Worm (Caenorhabditis elegans) whole organism, midembryonic: ENCODE data around the gene vms-1.

Source experiments
- T22C8.4 ChIP-seq: fragments of 200-800 bp; sonication (Bioruptor generic); IDR thresholded peaks from 2 replicates; pipeline ENCODE4 v1.3.6; 2022; ENCODE audit warnings: missing genetic modification characterization, missing compliant biosample characterization
- cog-1 ChIP-seq: sonication (generic microtip); optimal IDR thresholded peaks from 2 replicates; lab custom pipeline; 2016; ENCODE audit warnings: missing genetic modification characterization, missing compliant biosample characterization
- flt-1 ChIP-seq: fragments of 200-800 bp; sonication (Bioruptor generic); IDR thresholded peaks from 2 replicates; pipeline ENCODE4 v1.3.6; 2022; ENCODE audit warnings: missing genetic modification characterization, missing compliant biosample characterization
- klf-2 ChIP-seq: fragments of 200-800 bp; sonication (Bioruptor generic); conservative IDR thresholded peaks from 2 replicates; pipeline ENCODE4 v1.3.6; 2022; ENCODE audit warnings: missing genetic modification reagents, missing genetic modification characterization, missing compliant biosample characterization
- med-1 ChIP-seq: sonication (generic microtip); optimal IDR thresholded peaks from 2 replicates; lab custom pipeline; 2017; ENCODE audit warnings: missing genetic modification characterization, mild to moderate bottlenecking, missing compliant biosample characterization, antibody characterized with exemption, missing genetic modification reagents; ENCODE audit not compliant: insufficient read depth
- ref-1 ChIP-seq: fragments of 200-800 bp; sonication (Bioruptor generic); conservative IDR thresholded peaks from 2 replicates; pipeline ENCODE4 v1.3.6; 2022; ENCODE audit warnings: missing genetic modification reagents, missing genetic modification characterization, missing compliant biosample characterization
- tab-1 ChIP-seq: fragments of 200-800 bp; sonication (Bioruptor generic); IDR thresholded peaks from 2 replicates; pipeline ENCODE4 v1.3.6; 2022; ENCODE audit warnings: missing genetic modification characterization, missing compliant biosample characterization
- ztf-23 ChIP-seq: fragments of 200-800 bp; sonication (Bioruptor generic); IDR thresholded peaks from 2 replicates; pipeline ENCODE4 v1.3.6; 2022; ENCODE audit warnings: missing genetic modification reagents, missing genetic modification characterization, missing compliant biosample characterization
- ztf-29 ChIP-seq: fragments of 200-800 bp; sonication (Bioruptor generic); IDR thresholded peaks from 2 replicates; pipeline ENCODE4 v1.3.6; 2022; ENCODE audit warnings: missing genetic modification reagents, missing genetic modification characterization, missing compliant biosample characterization

vms-1 gene

ce11 chrIII:8088235-8088634, at the start of gene vms-1:
vms-1 (plus strand) TSS chrIII:8088535.
- TF ChIP-seq flt-1 (GFP tag; lab: Robert Waterston, UW) (no peak), ztf-29 (no peak), T22C8.4 (GFP tag; lab: Robert Waterston, UW) (no peak), ref-1 (GFP tag; lab: Robert Waterston, UW) (no peak), cog-1 (tag; lab: Kevin White, UChicago) (no peak), med-1 (GFP tag; lab: Kevin White, UChicago) (no peak), ztf-23 (no peak), tab-1 (GFP tag; lab: Robert Waterston, UW) (no peak), klf-2 (GFP tag; lab: Robert Waterston, UW) (no peak)

ce11 chrIII:8042775-8043174, 45.6 kb upstream of the vms-1 start, which contains the start of gene K12H4.6:
K12H4.6 (minus strand) TSS chrIII:8042875.
- TF ChIP-seq ref-1 (GFP tag; lab: Robert Waterston, UW) (no peak), med-1 (GFP tag; lab: Kevin White, UChicago) (no peak), klf-2 (GFP tag; lab: Robert Waterston, UW) (no peak), ztf-29 (no peak), tab-1 (GFP tag; lab: Robert Waterston, UW) (no peak), flt-1 (GFP tag; lab: Robert Waterston, UW) (no peak), T22C8.4 (GFP tag; lab: Robert Waterston, UW) (no peak), ztf-23 (no peak), cog-1 (tag; lab: Kevin White, UChicago) (no peak)

- TF ChIP-seq cog-1 (tag; lab: Kevin White, UChicago) (peak; percentile 100), med-1 (GFP tag; lab: Kevin White, UChicago) (peak; percentile 73), tab-1 (GFP tag; lab: Robert Waterston, UW) (peak; percentile 99), ref-1 (GFP tag; lab: Robert Waterston, UW) (peak; percentile 100), ztf-23 (peak; percentile 99), klf-2 (GFP tag; lab: Robert Waterston, UW) (peak; percentile 100), ztf-29 (peak; percentile 99), flt-1 (GFP tag; lab: Robert Waterston, UW) (peak; percentile 100), T22C8.4 (GFP tag; lab: Robert Waterston, UW) (peak; percentile 99)
Measured at ce11 chrIII:8043784-8044183, 44.6 kb upstream of the vms-1 start.

- TF ChIP-seq klf-2 (GFP tag; lab: Robert Waterston, UW) (no peak), tab-1 (GFP tag; lab: Robert Waterston, UW) (no peak), ztf-29 (no peak), flt-1 (GFP tag; lab: Robert Waterston, UW) (no peak), ref-1 (GFP tag; lab: Robert Waterston, UW) (no peak), T22C8.4 (GFP tag; lab: Robert Waterston, UW) (no peak), med-1 (GFP tag; lab: Kevin White, UChicago) (no peak), cog-1 (tag; lab: Kevin White, UChicago) (no peak), ztf-23 (no peak)
Measured at ce11 chrIII:8044187-8044586, 44.1 kb upstream of the vms-1 start, which contains the start of gene K12H4.5. K12H4.5 (plus strand) TSS chrIII:8044487.

- no peak for TF ChIP-seq ztf-23
- no peak for TF ChIP-seq ref-1 (GFP tag; lab: Robert Waterston, UW)
- TF ChIP-seq cog-1 (tag; lab: Kevin White, UChicago): no peak
- TF ChIP-seq T22C8.4 (GFP tag; lab: Robert Waterston, UW): no peak
- no peak for TF ChIP-seq tab-1 (GFP tag; lab: Robert Waterston, UW)
- TF ChIP-seq klf-2 (GFP tag; lab: Robert Waterston, UW): no peak
- no peak for TF ChIP-seq med-1 (GFP tag; lab: Kevin White, UChicago)
- no peak for TF ChIP-seq flt-1 (GFP tag; lab: Robert Waterston, UW)
- no peak for TF ChIP-seq ztf-29
Measured at ce11 chrIII:8044717-8045116, 43.6 kb upstream of the vms-1 start, which contains the start of gene spcs-3. spcs-3 (plus strand) TSS chrIII:8045017.

- TF ChIP-seq tab-1 (GFP tag; lab: Robert Waterston, UW) (no peak), klf-2 (GFP tag; lab: Robert Waterston, UW) (no peak), ztf-29 (no peak), med-1 (GFP tag; lab: Kevin White, UChicago) (no peak), flt-1 (GFP tag; lab: Robert Waterston, UW) (no peak), T22C8.4 (GFP tag; lab: Robert Waterston, UW) (no peak)
Measured at ce11 chrIII:8045734-8046133, 42.6 kb upstream of the vms-1 start, which contains the start of gene K12H4.3. K12H4.3 (plus strand) TSS chrIII:8046034.

DNA sequence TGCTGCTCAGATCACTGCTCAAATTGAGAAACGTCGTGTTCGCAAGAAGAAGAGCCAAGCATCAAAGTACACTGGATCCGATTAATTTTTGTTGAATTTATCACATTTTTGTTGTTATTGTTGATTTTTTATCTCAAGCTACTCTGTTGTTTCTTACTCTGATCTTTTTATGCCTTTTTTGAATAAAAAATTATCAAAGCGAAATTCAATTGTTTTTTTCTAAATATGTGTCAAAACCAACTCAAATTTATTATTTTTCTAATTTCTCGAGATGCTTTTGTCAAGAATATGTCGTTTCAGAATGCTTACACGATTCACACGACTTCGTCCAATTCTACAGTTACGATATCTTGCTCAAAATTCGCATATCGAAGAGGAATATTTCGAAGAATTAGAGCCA, 40.9 kb upstream of the vms-1 start, which contains the start of gene K12H4.2:
Gene K12H4.2, plus strand, starts transcription at position 301 of the 400 bp plus-strand sequence.
- no peak for TF ChIP-seq ref-1 (GFP tag; lab: Robert Waterston, UW)
- no peak for TF ChIP-seq ztf-29
- TF ChIP-seq tab-1 (GFP tag; lab: Robert Waterston, UW): no peak
- TF ChIP-seq flt-1 (GFP tag; lab: Robert Waterston, UW): no peak
- no peak for TF ChIP-seq T22C8.4 (GFP tag; lab: Robert Waterston, UW)
- no peak for TF ChIP-seq cog-1 (tag; lab: Kevin White, UChicago)
- TF ChIP-seq ztf-23: no peak
- TF ChIP-seq med-1 (GFP tag; lab: Kevin White, UChicago): no peak
- TF ChIP-seq klf-2 (GFP tag; lab: Robert Waterston, UW): no peak

ce11 chrIII:8050944-8051343, 37.4 kb upstream of the vms-1 start, which contains the start of gene K12H4.7:
K12H4.7 (minus strand) TSS chrIII:8051081.
- TF ChIP-seq ref-1 (GFP tag; lab: Robert Waterston, UW) (no peak), ztf-23 (no peak), cog-1 (tag; lab: Kevin White, UChicago) (no peak)

- TF ChIP-seq ref-1 (GFP tag; lab: Robert Waterston, UW) (no peak), ztf-23 (no peak), tab-1 (GFP tag; lab: Robert Waterston, UW) (no peak), med-1 (GFP tag; lab: Kevin White, UChicago) (no peak), cog-1 (tag; lab: Kevin White, UChicago) (no peak)
Measured at ce11 chrIII:8051838-8052237, 36.5 kb upstream of the vms-1 start.
